Worm (Caenorhabditis elegans) whole organism, L2 larva: ENCODE measurements around the gene ZK669.2.
A peak's percentile ranks its signal among the peaks of the same experiment; 100 is the strongest.

Experiments used
- aly-2 ChIP-seq: fragments of 150-350 bp; optimal IDR thresholded peaks from 2 replicates; lab custom pipeline; 2014; ENCODE audit warnings: missing biosample characterization, missing genetic modification characterization
- ama-1 ChIP-seq: fragments of 150-350 bp; optimal IDR thresholded peaks from 2 replicates; lab custom pipeline; 2018; ENCODE audit warnings: inconsistent platforms
- crh-2 ChIP-seq: sonication (generic microtip); optimal IDR thresholded peaks from 2 replicates; lab custom pipeline; 2017; ENCODE audit warnings: missing biosample characterization, missing genetic modification characterization
- lin-39 ChIP-seq: fragments of 150-350 bp; optimal IDR thresholded peaks from 2 replicates; lab custom pipeline; 2014; ENCODE audit warnings: missing biosample characterization, missing genetic modification reagents, missing genetic modification characterization
- lsy-2 ChIP-seq, 2 experiments: fragments of 150-350 bp in 1 of 2; sonication (generic microtip) in 1 of 2; optimal IDR thresholded peaks; 2 replicates each; lab custom pipeline; 2014 to 2017; ENCODE audit warnings: missing biosample characterization in 2 of 2, missing genetic modification characterization in 2 of 2
- nhr-11 ChIP-seq: fragments of 150-350 bp; optimal IDR thresholded peaks from 2 replicates; lab custom pipeline; 2014; ENCODE audit warnings: missing biosample characterization, missing genetic modification characterization
- nhr-6 ChIP-seq: fragments of 150-350 bp; optimal IDR thresholded peaks from 2 replicates; lab custom pipeline; 2014; ENCODE audit warnings: missing biosample characterization, missing genetic modification characterization
- unc-39 ChIP-seq: fragments of 150-350 bp; optimal IDR thresholded peaks from 2 replicates; lab custom pipeline; 2014; ENCODE audit warnings: missing biosample characterization, missing genetic modification characterization

- TF ChIP-seq nhr-11 (tag; lab: Kevin White, UChicago), result no peak
- no peak for TF ChIP-seq crh-2 (tag; lab: Kevin White, UChicago)
- no peak for TF ChIP-seq lin-39 (tag; lab: Kevin White, UChicago)
- TF ChIP-seq lsy-2 (tag; optimal IDR thresholded peaks at IDR 0.05; lab: Kevin White, UChicago), result peak in 1 of 2 experiments; percentile 24
- no peak for TF ChIP-seq ama-1 (lab: Kevin White, UChicago)
- TF ChIP-seq nhr-6, result no peak
- TF ChIP-seq aly-2 (tag; lab: Kevin White, UChicago), result no peak
- TF ChIP-seq unc-39, result no peak
Observed at ce11 chrII:7895190-7895589, 42.8 kb downstream of the ZK669.2 start.
